Fruit fly (Drosophila melanogaster): Measurements from ENCODE around the gene CG33500.
A peak's percentile ranks its signal among the peaks of the same experiment; 100 is the strongest.

Gene CG33500

DNA sequence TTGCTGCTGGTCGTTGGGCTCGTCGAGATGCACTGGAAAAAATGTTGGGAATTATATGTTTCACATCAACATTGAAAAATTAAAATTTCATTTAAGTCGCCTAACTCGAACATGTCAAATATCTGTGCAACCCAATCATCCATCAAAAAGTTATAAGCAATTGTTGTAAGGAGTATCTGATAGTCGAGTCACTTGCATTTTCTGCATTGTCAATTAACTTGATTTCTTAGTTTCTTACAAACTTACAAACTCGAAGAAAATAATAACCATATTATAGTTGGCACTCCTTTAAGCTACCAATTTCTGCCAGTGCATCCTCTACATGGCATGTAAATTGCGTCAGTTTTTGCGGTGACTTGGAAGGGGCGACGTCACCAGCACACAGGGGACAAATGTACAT lies 25.3 kb upstream of the CG33500 start (continued):
- TF ChIP-seq CG3407 (GFP tag; optimal IDR thresholded peaks at IDR 0.05) = peak; percentile 14
- TF ChIP-seq CG9932 (GFP tag; IDR thresholded peaks at IDR 0.05) = no peak
- peak; percentile 2 for TF ChIP-seq CG4617 (GFP tag; optimal IDR thresholded peaks at IDR 0.05; ENCODE audit: borderline replicate concordance)
- 0 out of 2 replicates have a peak, but pooled peaks have one; percentile 36 for TF ChIP-seq esg (GFP tag; conservative IDR thresholded peaks at IDR 0.05)
- peak; percentile 50 for TF ChIP-seq CG2120 (GFP tag; optimal IDR thresholded peaks at IDR 0.05)
- no peak for TF ChIP-seq ato (GFP tag; IDR thresholded peaks at IDR 0.05; ENCODE audit: partially characterized antibody)
- peak; percentile 2 for TF ChIP-seq CG16863 (GFP tag; optimal IDR thresholded peaks at IDR 0.05)
- TF ChIP-seq sqz (GFP tag; optimal IDR thresholded peaks at IDR 0.05) = peak; percentile 1
- no peak for TF ChIP-seq HmgD (GFP tag; optimal IDR thresholded peaks at IDR 0.05)
- no peak for TF ChIP-seq CG1792 (GFP tag; optimal IDR thresholded peaks at IDR 0.05)
- TF ChIP-seq dmrt99B (tag; optimal IDR thresholded peaks at IDR 0.05) = peak; percentile 57
- no peak for TF ChIP-seq CG6765 (GFP tag; optimal IDR thresholded peaks at IDR 0.05)
- TF ChIP-seq Ada2b (GFP tag; IDR thresholded peaks at IDR 0.05) = 0 out of 2 replicates have a peak, but pooled peaks have one; percentile 27
- TF ChIP-seq tll (GFP tag; optimal IDR thresholded peaks at IDR 0.05) = no peak
- TF ChIP-seq BEAF-32 (GFP tag; optimal IDR thresholded peaks at IDR 0.05) = no peak
- no peak for TF ChIP-seq Eip74EF (GFP tag; optimal IDR thresholded peaks at IDR 0.05)
- TF ChIP-seq sens-2 (GFP tag; IDR thresholded peaks at IDR 0.05) = no peak
- TF ChIP-seq CG4424 (GFP tag; optimal IDR thresholded peaks at IDR 0.05) = peak; percentile 4
- peak; percentile 45 for TF ChIP-seq CG6813 (GFP tag; optimal IDR thresholded peaks at IDR 0.05)
- peak; percentile 44 for TF ChIP-seq unpg (GFP tag; optimal IDR thresholded peaks at IDR 0.05)
- peak; percentile 54 for TF ChIP-seq CG1602 (GFP tag; optimal IDR thresholded peaks at IDR 0.05)
- TF ChIP-seq CG2712 (tag; optimal IDR thresholded peaks at IDR 0.05) = peak; percentile 68
- peak; percentile 37 for TF ChIP-seq CG1529 (GFP tag; optimal IDR thresholded peaks at IDR 0.05)
- peak; percentile 27 for TF ChIP-seq CG9609 (GFP tag; optimal IDR thresholded peaks at IDR 0.05)
- no peak for TF ChIP-seq slbo (GFP tag; IDR thresholded peaks at IDR 0.05)
- TF ChIP-seq CG10543 (GFP tag; optimal IDR thresholded peaks at IDR 0.05) = no peak
- TF ChIP-seq CrebB (tag; optimal IDR thresholded peaks at IDR 0.05) = no peak
- TF ChIP-seq Hand (GFP tag; optimal IDR thresholded peaks at IDR 0.05) = peak; percentile 2
- TF ChIP-seq tgo (GFP tag; IDR thresholded peaks at IDR 0.05) = peak; percentile 18; the same call in 1 of the 3 replicates
- TF ChIP-seq zen2 (GFP tag; IDR thresholded peaks at IDR 0.05; ENCODE audit: partially characterized antibody) = no peak
- TF ChIP-seq CG17912 (GFP tag; optimal IDR thresholded peaks at IDR 0.05) = no peak
- peak; percentile 4; the same call in 1 of the 2 replicates for TF ChIP-seq ranshi (GFP tag; IDR thresholded peaks at IDR 0.05)
- TF ChIP-seq CG3281 (GFP tag; optimal IDR thresholded peaks at IDR 0.05) = peak; percentile 23
- TF ChIP-seq scrt (GFP tag; optimal IDR thresholded peaks at IDR 0.05) = no peak
- TF ChIP-seq CG17568 (GFP tag; optimal IDR thresholded peaks at IDR 0.05) = no peak
- TF ChIP-seq CG13624 (GFP tag; optimal IDR thresholded peaks at IDR 0.05) = no peak
- peak; percentile 21 for TF ChIP-seq eyg (GFP tag; optimal IDR thresholded peaks at IDR 0.05)
- no peak for TF ChIP-seq Nf-YC (tag; optimal IDR thresholded peaks at IDR 0.05)
- TF ChIP-seq grn (GFP tag; optimal IDR thresholded peaks at IDR 0.05) = no peak
- TF ChIP-seq CG13424 (tag; optimal IDR thresholded peaks at IDR 0.05) = peak; percentile 42
- no peak for TF ChIP-seq pzg (GFP tag; optimal IDR thresholded peaks at IDR 0.05)
- peak; percentile 49 for TF ChIP-seq Hsf (GFP tag; optimal IDR thresholded peaks at IDR 0.05)
- no peak for TF ChIP-seq HLHmδ (GFP tag; optimal IDR thresholded peaks at IDR 0.05)
- TF ChIP-seq D (optimal IDR thresholded peaks at IDR 0.05) = no peak
- TF ChIP-seq D (GFP tag; optimal IDR thresholded peaks at IDR 0.05) = peak; percentile 63
- peak; percentile 34; the same call in 1 of the 2 replicates for TF ChIP-seq Drgx (GFP tag; IDR thresholded peaks at IDR 0.05)
- TF ChIP-seq Aef1 (GFP tag; IDR thresholded peaks at IDR 0.05) = no peak
- peak; percentile 33 for TF ChIP-seq Side (GFP tag; optimal IDR thresholded peaks at IDR 0.05)
- no peak for TF ChIP-seq al (GFP tag; IDR thresholded peaks at IDR 0.05)
- peak; percentile 54; the same call in 2 of the 3 replicates for TF ChIP-seq CG16813 (GFP tag; IDR thresholded peaks at IDR 0.05; ENCODE audit: partially characterized antibody)

Data from whole organism, embryonic.